Worm (Caenorhabditis elegans): ENCODE data around the gene ubh-1.

ubh-1 gene

DNA sequence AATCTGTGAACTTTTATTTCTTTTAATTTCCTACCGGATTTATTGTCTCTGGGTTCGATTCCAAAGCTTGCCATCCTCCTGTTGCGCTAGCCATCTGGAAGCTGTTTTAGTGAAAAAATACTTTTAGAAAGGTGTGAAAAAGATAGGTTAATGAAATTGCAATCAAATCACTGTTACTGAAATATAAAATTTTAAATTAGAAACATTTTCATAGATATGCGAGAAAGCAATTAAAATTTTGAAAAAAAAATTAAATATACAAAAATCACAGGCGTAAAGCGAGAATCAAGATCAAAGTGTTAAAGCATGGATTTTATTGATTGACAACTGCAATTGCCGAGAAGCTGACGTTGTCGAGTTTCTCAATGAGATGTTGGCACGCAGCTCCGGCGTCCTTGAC is 1.5 kb downstream of the ubh-1 start, which contains the start of gene ubh-2:
Gene ubh-2, minus strand, starts transcription at position 101 of the 400 bp plus-strand sequence.
- TF ChIP-seq zfh-2 (GFP tag; conservative IDR thresholded peaks at IDR 0.05) = no peak
- TF ChIP-seq hlh-26 (GFP tag; conservative IDR thresholded peaks at IDR 0.05) = no peak
- TF ChIP-seq F57C9.4 (tag; optimal IDR thresholded peaks at IDR 0.05) = no peak
- no peak for TF ChIP-seq let-526 (GFP tag; IDR thresholded peaks at IDR 0.05)
- TF ChIP-seq egl-44 (GFP tag; IDR thresholded peaks at IDR 0.05) = no peak
- TF ChIP-seq pha-4 (tag; optimal IDR thresholded peaks at IDR 0.05) = no peak
- TF ChIP-seq ztf-3 (GFP tag; optimal IDR thresholded peaks at IDR 0.05) = no peak
- TF ChIP-seq rpc-1 (optimal IDR thresholded peaks at IDR 0.05) = no peak
- TF ChIP-seq rpc-1 (tag; optimal IDR thresholded peaks at IDR 0.05) = no peak
- TF ChIP-seq ceh-100 (GFP tag; IDR thresholded peaks at IDR 0.05) = no peak
- no peak for TF ChIP-seq akir-1 (GFP tag; optimal IDR thresholded peaks at IDR 0.05)
- TF ChIP-seq nfya-1 (tag; optimal IDR thresholded peaks at IDR 0.05; ENCODE audit: borderline replicate concordance, insufficient read depth) = no peak
- no peak for TF ChIP-seq attf-6 (GFP tag; IDR thresholded peaks at IDR 0.05)
- TF ChIP-seq madf-10 (tag; optimal IDR thresholded peaks at IDR 0.05) = no peak
- no peak for TF ChIP-seq F10E7.11 (tag; optimal IDR thresholded peaks at IDR 0.05)
- TF ChIP-seq tbp1 (GFP tag; optimal IDR thresholded peaks at IDR 0.05) = no peak
- no peak for TF ChIP-seq lsl-1 (GFP tag; optimal IDR thresholded peaks at IDR 0.05)

DNA sequence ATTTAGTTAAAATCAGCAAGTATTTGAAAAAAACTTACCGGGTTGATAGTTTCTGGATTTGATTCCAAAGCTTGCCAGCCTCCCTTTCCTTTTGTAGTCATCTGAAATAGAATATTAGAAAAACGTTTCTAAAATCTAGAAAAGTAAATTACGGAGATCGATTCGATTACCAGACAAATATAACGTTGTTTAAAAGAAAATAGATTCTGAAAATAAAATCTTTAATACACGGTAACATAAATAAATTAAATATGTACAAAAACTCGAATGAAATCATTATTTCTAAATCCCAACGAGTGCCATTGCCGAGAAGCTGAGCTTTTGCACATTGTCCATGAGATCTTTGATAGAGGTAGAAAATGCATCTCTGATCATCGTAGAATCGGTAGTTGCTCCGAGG is 2.5 kb downstream of the ubh-1 start, which contains the start of gene ubh-3:
Gene ubh-3, minus strand, starts transcription at position 101 of the 400 bp plus-strand sequence.
- no peak for TF ChIP-seq nhr-90 (tag; optimal IDR thresholded peaks at IDR 0.05)
- no peak for TF ChIP-seq ztf-18 (tag; optimal IDR thresholded peaks at IDR 0.05)
- no peak for TF ChIP-seq sdz-38 (tag; optimal IDR thresholded peaks at IDR 0.05)
- TF ChIP-seq Y79H2A.3 (GFP tag; conservative IDR thresholded peaks at IDR 0.05) = no peak
- TF ChIP-seq ceh-91 (GFP tag; IDR thresholded peaks at IDR 0.05) = no peak
- no peak for TF ChIP-seq snpc-4 (GFP tag; optimal IDR thresholded peaks at IDR 0.05)
- TF ChIP-seq snpc-4 (tag; optimal IDR thresholded peaks at IDR 0.05) = no peak
- TF ChIP-seq F23B12.7 (tag; optimal IDR thresholded peaks at IDR 0.05; ENCODE audit: insufficient read depth) = no peak
- no peak for TF ChIP-seq lin-40 (tag; optimal IDR thresholded peaks at IDR 0.05)
- TF ChIP-seq ceh-100 (GFP tag; IDR thresholded peaks at IDR 0.05) = no peak
- no peak for TF ChIP-seq ztf-26 (tag; optimal IDR thresholded peaks at IDR 0.05)
- TF ChIP-seq ceh-79 (tag; optimal IDR thresholded peaks at IDR 0.05) = no peak

DNA sequence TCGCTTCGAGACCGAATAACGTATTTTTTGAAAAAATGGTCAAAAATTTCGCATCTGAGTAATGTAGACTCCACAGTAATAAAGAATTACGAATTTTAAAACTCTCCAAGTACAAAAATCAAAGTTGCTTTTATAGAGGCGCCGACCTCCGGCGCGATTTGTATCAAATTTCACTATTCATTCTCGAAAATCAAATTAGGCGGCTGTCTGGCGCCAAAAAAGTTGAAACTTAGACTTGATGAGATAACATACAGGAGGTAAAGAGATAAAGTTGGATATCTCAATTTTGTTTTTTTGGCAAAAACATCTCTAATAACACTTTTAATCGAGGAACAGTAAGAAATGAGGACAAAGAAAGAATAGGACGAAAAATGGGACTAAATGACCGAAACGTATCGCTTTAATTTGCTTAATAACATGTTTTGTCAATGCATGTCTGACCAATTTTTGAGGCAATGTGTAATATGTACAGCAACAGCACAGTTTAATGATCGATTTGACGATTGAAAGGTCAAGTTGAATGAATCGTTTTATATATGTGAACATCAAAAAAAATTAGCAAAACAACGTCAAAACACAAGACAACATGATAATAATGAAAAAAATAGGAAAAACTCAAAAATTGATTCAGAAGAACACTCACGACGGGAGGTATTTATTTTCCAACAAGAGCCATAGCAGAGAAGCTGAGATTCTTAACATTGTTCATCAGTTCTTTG is 4.8 kb downstream of the ubh-1 start:
- no peak for TF ChIP-seq Y95B8A.8 (GFP tag; IDR thresholded peaks at IDR 0.05)
- TF ChIP-seq ceh-91 (GFP tag; IDR thresholded peaks at IDR 0.05) = no peak
- TF ChIP-seq tbp1 (GFP tag; optimal IDR thresholded peaks at IDR 0.05) = no peak
- TF ChIP-seq C17E4.6 (GFP tag; IDR thresholded peaks at IDR 0.05) = no peak
- no peak for TF ChIP-seq mxl-1 (tag; optimal IDR thresholded peaks at IDR 0.05)
- no peak for TF ChIP-seq snpc-4 (GFP tag; optimal IDR thresholded peaks at IDR 0.05)
- TF ChIP-seq snpc-4 (tag; optimal IDR thresholded peaks at IDR 0.05) = no peak

DNA sequence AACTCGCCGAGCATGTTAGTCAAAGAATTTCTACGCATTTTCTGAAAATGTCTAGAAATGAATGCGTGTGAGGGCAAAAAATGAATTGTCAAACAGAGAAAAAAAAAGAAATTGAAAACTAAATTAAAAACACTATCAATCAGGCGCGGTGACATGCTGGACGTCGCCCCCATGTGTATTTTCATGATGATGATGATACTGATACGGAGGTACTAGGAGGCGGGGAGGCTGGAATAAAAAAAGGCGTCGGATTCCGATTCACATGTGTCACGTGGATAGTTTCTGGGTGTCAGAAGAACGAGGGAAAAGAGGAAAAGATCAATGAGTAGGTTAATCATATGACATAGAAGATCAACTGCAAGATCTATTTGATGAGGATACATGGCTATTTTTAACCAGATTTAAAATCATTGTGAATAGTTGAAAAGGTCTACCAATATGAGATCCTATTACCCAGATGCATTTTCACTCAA is 5.8 kb downstream of the ubh-1 start, which contains the start of gene W01A11.7:
Gene W01A11.7, minus strand, starts transcription at position 51 of the 473 bp plus-strand sequence.
- TF ChIP-seq Y53F4B.3 (GFP tag; IDR thresholded peaks at IDR 0.05) (no peak), F10E7.11 (tag; optimal IDR thresholded peaks at IDR 0.05) (no peak), him-1 (tag; optimal IDR thresholded peaks at IDR 0.05) (no peak), B0261.1 (tag; optimal IDR thresholded peaks at IDR 0.05) (no peak), tbx-9 (tag; optimal IDR thresholded peaks at IDR 0.05; ENCODE audit: borderline replicate concordance) (no peak), ztf-26 (tag; optimal IDR thresholded peaks at IDR 0.05) (peak; percentile 17), C06A6.2 (GFP tag; conservative IDR thresholded peaks at IDR 0.05) (no peak)
